Worm (Caenorhabditis elegans) whole organism, early embryonic: ENCODE data around the gene R11D1.13.

ENCODE experiments used
- B0310.2 ChIP-seq: sonication (generic microtip); optimal IDR thresholded peaks from 2 replicates; lab custom pipeline; 2016; ENCODE audit warnings: mild to moderate bottlenecking, missing genetic modification characterization, missing compliant biosample characterization
- F13C5.2 ChIP-seq: sonication (generic microtip); optimal IDR thresholded peaks from 2 replicates; lab custom pipeline; 2017; ENCODE audit warnings: mild to moderate bottlenecking, missing genetic modification characterization, inconsistent platforms, missing compliant biosample characterization
- aly-1 ChIP-seq: sonication (generic microtip); optimal IDR thresholded peaks from 2 replicates; lab custom pipeline; 2016; ENCODE audit warnings: missing genetic modification characterization, missing compliant biosample characterization
- ama-1 ChIP-seq: fragments of 150-350 bp; optimal IDR thresholded peaks from 2 replicates; lab custom pipeline; 2014
- ceh-13 ChIP-seq: fragments of 200-800 bp; sonication (Bioruptor generic); optimal IDR thresholded peaks from 2 replicates; lab custom pipeline; 2018; ENCODE audit warnings: mild to moderate bottlenecking, missing genetic modification characterization, missing compliant biosample characterization
- ceh-36 ChIP-seq: sonication (generic microtip); optimal IDR thresholded peaks from 2 replicates; lab custom pipeline; 2016; ENCODE audit warnings: missing genetic modification characterization, inconsistent platforms, missing compliant biosample characterization
- ets-7 ChIP-seq: sonication (generic microtip); optimal IDR thresholded peaks from 2 replicates; lab custom pipeline; 2016; ENCODE audit warnings: missing genotype, missing genetic modification characterization, missing compliant biosample characterization
- flt-1 ChIP-seq: fragments of 200-800 bp; sonication (Bioruptor generic); IDR thresholded peaks from 2 replicates; pipeline ENCODE4 v1.3.6; 2022; ENCODE audit warnings: missing genetic modification characterization, missing compliant biosample characterization
- hmbx-1 ChIP-seq: sonication (generic microtip); optimal IDR thresholded peaks from 2 replicates; lab custom pipeline; 2016; ENCODE audit warnings: mild to moderate bottlenecking, missing genetic modification characterization, missing compliant biosample characterization
- hmg-4 ChIP-seq: fragments of 200-800 bp; sonication (Bioruptor generic); optimal IDR thresholded peaks from 2 replicates; lab custom pipeline; 2018; ENCODE audit warnings: mild to moderate bottlenecking, missing genetic modification characterization, missing compliant biosample characterization
- hnd-1 ChIP-seq: sonication (generic microtip); optimal IDR thresholded peaks from 2 replicates; lab custom pipeline; 2016; ENCODE audit warnings: missing genetic modification characterization, missing compliant biosample characterization
- pes-1 ChIP-seq: fragments of 200-800 bp; sonication (Bioruptor generic); IDR thresholded peaks from 2 replicates; pipeline ENCODE4 v1.3.6; 2022; ENCODE audit warnings: missing genetic modification reagents, missing genetic modification characterization, missing compliant biosample characterization
- scrt-1 ChIP-seq: fragments of 200-800 bp; sonication (Bioruptor generic); IDR thresholded peaks from 2 replicates; pipeline ENCODE4 v1.3.6; 2022; ENCODE audit warnings: missing genetic modification characterization, missing compliant biosample characterization
- sea-1 ChIP-seq: fragments of 200-800 bp; sonication (Bioruptor generic); conservative IDR thresholded peaks from 2 replicates; pipeline ENCODE4 v1.3.6; 2022; ENCODE audit warnings: missing genetic modification characterization, missing compliant biosample characterization
- tbx-11 ChIP-seq: fragments of 200-800 bp; sonication (Bioruptor generic); IDR thresholded peaks from 2 replicates; pipeline ENCODE4 v1.3.6; 2022; ENCODE audit warnings: missing genetic modification characterization, missing compliant biosample characterization
- tbx-37 ChIP-seq: fragments of 200-800 bp; sonication (Bioruptor generic); conservative IDR thresholded peaks from 2 replicates; pipeline ENCODE4 v1.3.6; 2022; ENCODE audit warnings: missing genetic modification reagents, missing genetic modification characterization, missing compliant biosample characterization
- tra-4 ChIP-seq: sonication (generic microtip); optimal IDR thresholded peaks from 2 replicates; lab custom pipeline; 2017; ENCODE audit warnings: missing genetic modification characterization, missing compliant biosample characterization

R11D1.13 gene

ce11 chrV:12714120-12714519 lies 12.8 kb upstream of the R11D1.13 start, which contains the start of gene R11D1.4:
R11D1.4 (minus strand) TSS chrV:12714220.
- TF ChIP-seq ceh-36 (tag; lab: Kevin White, UChicago), result no peak

ce11 chrV:12716447-12716846 lies 10.5 kb upstream of the R11D1.13 start, which contains the start of gene str-178:
str-178 (minus strand) TSS chrV:12716547.
- TF ChIP-seq F13C5.2 (tag; lab: Kevin White, UChicago) (no peak), hnd-1 (tag; lab: Kevin White, UChicago) (no peak), hmg-4 (GFP tag; lab: Kevin White, UChicago) (no peak), ets-7 (no peak), hmbx-1 (tag; lab: Kevin White, UChicago) (no peak), ceh-36 (tag; lab: Kevin White, UChicago) (no peak), ceh-13 (GFP tag; lab: Kevin White, UChicago) (no peak), aly-1 (tag; lab: Kevin White, UChicago) (no peak), flt-1 (GFP tag; lab: Robert Waterston, UW) (no peak), B0310.2 (tag; lab: Kevin White, UChicago) (no peak), sea-1 (GFP tag; lab: Robert Waterston, UW) (no peak), tra-4 (no peak), tbx-11 (GFP tag; lab: Robert Waterston, UW) (no peak), ama-1 (lab: Kevin White, UChicago) (no peak), tbx-37 (GFP tag; lab: Robert Waterston, UW) (no peak)

ce11 chrV:12718622-12719021 lies 8.3 kb upstream of the R11D1.13 start, which contains the start of gene str-181:
str-181 (minus strand) TSS chrV:12718722.
- TF ChIP-seq hmbx-1 (tag; lab: Kevin White, UChicago) (no peak), tra-4 (no peak), flt-1 (GFP tag; lab: Robert Waterston, UW) (no peak), F13C5.2 (tag; lab: Kevin White, UChicago) (no peak), aly-1 (tag; lab: Kevin White, UChicago) (no peak), ets-7 (no peak), sea-1 (GFP tag; lab: Robert Waterston, UW) (no peak), pes-1 (no peak), ama-1 (lab: Kevin White, UChicago) (no peak)

- TF ChIP-seq B0310.2 (tag; lab: Kevin White, UChicago), result no peak
- no peak for TF ChIP-seq ets-7
- TF ChIP-seq pes-1, result no peak
- TF ChIP-seq tbx-11 (GFP tag; lab: Robert Waterston, UW), result no peak
- no peak for TF ChIP-seq flt-1 (GFP tag; lab: Robert Waterston, UW)
- no peak for TF ChIP-seq tbx-37 (GFP tag; lab: Robert Waterston, UW)
Measured at ce11 chrV:12719713-12720112, 7.2 kb upstream of the R11D1.13 start, which contains the start of gene R11D1.7. R11D1.7 (plus strand) TSS chrV:12720013.

- TF ChIP-seq hmg-4 (GFP tag; lab: Kevin White, UChicago) (no peak), ceh-36 (tag; lab: Kevin White, UChicago) (no peak), ama-1 (lab: Kevin White, UChicago) (no peak), hnd-1 (tag; lab: Kevin White, UChicago) (no peak), sea-1 (GFP tag; lab: Robert Waterston, UW) (no peak), tra-4 (no peak), pes-1 (no peak), flt-1 (GFP tag; lab: Robert Waterston, UW) (no peak), ceh-13 (GFP tag; lab: Kevin White, UChicago) (no peak), hmbx-1 (tag; lab: Kevin White, UChicago) (no peak), scrt-1 (GFP tag; lab: Robert Waterston, UW) (no peak)
Measured at ce11 chrV:12725893-12726292, 1.1 kb upstream of the R11D1.13 start, which contains the start of gene R11D1.12. R11D1.12 (minus strand) TSS chrV:12725993.

ce11 chrV:12728062-12728665 lies 1.2 kb downstream of the R11D1.13 start, which contains the start of the genes rpl-28 and mrpl-49:
rpl-28 (minus strand) TSS chrV:12728112.
mrpl-49 (plus strand) TSS chrV:12728631.
- TF ChIP-seq scrt-1 (GFP tag; lab: Robert Waterston, UW) (no peak), F13C5.2 (tag; lab: Kevin White, UChicago) (peak; percentile 33), tbx-11 (GFP tag; lab: Robert Waterston, UW) (no peak)

ce11 chrV:12729220-12729619 lies 2.3 kb downstream of the R11D1.13 start, which contains the start of gene R11D1.10:
R11D1.10 (plus strand) TSS chrV:12729520.
- TF ChIP-seq ets-7 (no peak), aly-1 (tag; lab: Kevin White, UChicago) (no peak), flt-1 (GFP tag; lab: Robert Waterston, UW) (no peak), F13C5.2 (tag; lab: Kevin White, UChicago) (no peak), ama-1 (lab: Kevin White, UChicago) (no peak), ceh-36 (tag; lab: Kevin White, UChicago) (no peak), ceh-13 (GFP tag; lab: Kevin White, UChicago) (no peak), tra-4 (no peak), scrt-1 (GFP tag; lab: Robert Waterston, UW) (no peak), hnd-1 (tag; lab: Kevin White, UChicago) (no peak), tbx-37 (GFP tag; lab: Robert Waterston, UW) (no peak), tbx-11 (GFP tag; lab: Robert Waterston, UW) (no peak), pes-1 (no peak), B0310.2 (tag; lab: Kevin White, UChicago) (no peak), sea-1 (GFP tag; lab: Robert Waterston, UW) (no peak), hmbx-1 (tag; lab: Kevin White, UChicago) (no peak), hmg-4 (GFP tag; lab: Kevin White, UChicago) (no peak)
